Fruit fly (Drosophila melanogaster) whole organism: ENCODE measurements around the gene CG32373.

Experiments
- CG8478 ChIP-seq: fragments of >200 bp; optimal IDR thresholded peaks from 2 replicates; lab custom pipeline; 2018; ENCODE audit warnings: inconsistent platforms
- Dll ChIP-seq: fragments of >200 bp; optimal IDR thresholded peaks from 2 replicates; lab custom pipeline; 2017
- pan ChIP-seq: fragments of >200 bp; optimal IDR thresholded peaks from 2 replicates; lab custom pipeline; 2017
- psq ChIP-seq: fragments of >200 bp; optimal IDR thresholded peaks from 2 replicates; lab custom pipeline; 2017

DNA sequence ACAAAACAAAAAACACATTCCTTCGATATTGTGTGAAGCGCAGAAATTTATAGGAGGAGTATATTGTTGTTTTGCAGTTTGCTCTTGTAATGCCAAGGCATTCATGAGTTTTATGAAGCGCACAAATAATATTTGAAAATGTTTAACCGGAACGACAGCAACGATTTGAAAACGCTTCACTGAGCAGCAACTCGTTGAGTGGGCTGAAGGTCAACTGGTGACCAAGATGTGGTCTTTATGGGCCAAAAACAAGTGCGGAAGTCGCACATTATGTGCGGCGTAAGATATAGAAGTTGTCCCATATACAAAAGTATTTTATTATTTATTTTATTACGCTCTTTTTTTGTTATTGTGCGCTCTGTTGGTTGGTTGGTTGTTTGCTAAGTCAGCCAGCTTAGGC, 135.9 kb downstream of the CG32373 start:
- no peak for TF ChIP-seq Dll (lab: Kevin White, UChicago)
- no peak for TF ChIP-seq pan (lab: Kevin White, UChicago)
- no peak for TF ChIP-seq psq (lab: Kevin White, UChicago)
- TF ChIP-seq CG8478 (lab: Kevin White, UChicago), result no peak
